Fruit fly (Drosophila melanogaster) whole organism, prepupa: Measurements from ENCODE around the gene CG13247.

Experiments used
- Blimp-1 ChIP-seq: fragments of 200-800 bp; sonication (Bioruptor generic); optimal IDR thresholded peaks from 3 replicates; lab custom pipeline; 2017; ENCODE audit warnings: missing biosample characterization, missing genetic modification characterization, mild to moderate bottlenecking, moderate library complexity, missing genetic modification reagents
- CG10669 ChIP-seq: fragments of 200-800 bp; sonication (Bioruptor generic); optimal IDR thresholded peaks from 3 replicates; lab custom pipeline; 2018; ENCODE audit warnings: missing biosample characterization, mild to moderate bottlenecking, missing genetic modification characterization, moderate library complexity
- CG16779 ChIP-seq: fragments of 200-800 bp; sonication (Bioruptor generic); optimal IDR thresholded peaks from 3 replicates; lab custom pipeline; 2017; ENCODE audit warnings: missing biosample characterization, mild to moderate bottlenecking, missing genetic modification characterization
- CG3032 ChIP-seq: fragments of 200-800 bp; optimal IDR thresholded peaks from 2 replicates; lab custom pipeline; 2019; ENCODE audit warnings: missing biosample characterization, mild to moderate bottlenecking, missing genetic modification characterization, moderate library complexity
- Ets21C ChIP-seq: fragments of 200-800 bp; sonication (Bioruptor generic); optimal IDR thresholded peaks from 3 replicates; lab custom pipeline; 2016; ENCODE audit warnings: missing biosample characterization, missing genetic modification characterization
- Ets96B ChIP-seq: fragments of 200-800 bp; optimal IDR thresholded peaks from 2 replicates; lab custom pipeline; 2019; ENCODE audit warnings: missing biosample characterization, mild to moderate bottlenecking, missing genetic modification characterization, moderate library complexity
- Gug ChIP-seq: fragments of 200-800 bp; sonication (Bioruptor generic); IDR thresholded peaks from 2 replicates; pipeline ENCODE4 v1.3.6; 2022; ENCODE audit warnings: missing biosample characterization, missing genetic modification characterization
- Met ChIP-seq: fragments of 200-800 bp; sonication (Bioruptor generic); optimal IDR thresholded peaks from 3 replicates; lab custom pipeline; 2016; ENCODE audit warnings: missing biosample characterization, missing genetic modification characterization
- esn ChIP-seq: fragments of 200-800 bp; sonication (Bioruptor generic); optimal IDR thresholded peaks from 2 replicates; lab custom pipeline; 2016; ENCODE audit warnings: missing biosample characterization, mild to moderate bottlenecking, missing genetic modification characterization, moderate library complexity
- topi ChIP-seq: fragments of 200-800 bp; sonication (Bioruptor generic); optimal IDR thresholded peaks from 3 replicates; lab custom pipeline; 2016; ENCODE audit warnings: missing biosample characterization, missing genetic modification characterization

The CG13247 gene

dm6 chr3L:20413304-20413703 is 43.2 kb downstream of the CG13247 start, which contains the start of gene zye:
Gene zye (plus strand): TSS chr3L:20413604.
- TF ChIP-seq topi (no peak), esn (GFP tag; lab: Kevin White, UChicago) (no peak), Ets96B (tag; lab: Kevin White, UChicago) (no peak), CG3032 (tag; lab: Kevin White, UChicago) (no peak), CG10669 (GFP tag; lab: Kevin White, UChicago) (no peak), Gug (GFP tag; lab: Robert Waterston, UW) (no peak), Blimp-1 (GFP tag; lab: Kevin White, UChicago) (no peak), Ets21C (GFP tag; lab: Kevin White, UChicago) (no peak), CG16779 (tag; lab: Kevin White, UChicago) (no peak), Met (GFP tag; lab: Kevin White, UChicago) (no peak)
